Fruit fly (Drosophila melanogaster) whole organism, embryonic: ENCODE results near the gene RpL7.

Experiments used
- CG17186 ChIP-seq: fragments of 200-800 bp; sonication (Bioruptor generic); optimal IDR thresholded peaks from 3 replicates; lab custom pipeline; 2017; ENCODE audit warnings: missing biosample characterization, missing genetic modification reagents, missing genetic modification characterization
- CG8290 ChIP-seq, 3 experiments: fragments of 200-800 bp; sonication (Bioruptor generic); optimal IDR thresholded peaks; 2 replicates each; lab custom pipeline; 2016 to 2019; ENCODE audit warnings: missing biosample characterization in 3 of 3, missing genetic modification characterization in 3 of 3, mild to moderate bottlenecking in 2 of 3, moderate library complexity in 1 of 3
- caup ChIP-seq: fragments of 200-800 bp; sonication (Bioruptor generic); optimal IDR thresholded peaks from 3 replicates; lab custom pipeline; 2017; ENCODE audit warnings: missing biosample characterization, mild to moderate bottlenecking, missing genetic modification characterization, moderate library complexity; ENCODE audit not compliant: severe bottlenecking
- chif ChIP-seq, 2 experiments: fragments of 200-800 bp; sonication (Bioruptor generic); optimal IDR thresholded peaks; 3 replicates each; lab custom pipeline; 2016; ENCODE audit warnings: missing biosample characterization in 2 of 2, missing genetic modification characterization in 2 of 2
- pita ChIP-seq: fragments of 200-800 bp; sonication (Bioruptor generic); optimal IDR thresholded peaks from 2 replicates; lab custom pipeline; 2017; ENCODE audit warnings: missing biosample characterization, mild to moderate bottlenecking, missing genetic modification characterization
- sima ChIP-seq: fragments of 200-800 bp; sonication (Bioruptor generic); optimal IDR thresholded peaks from 2 replicates; lab custom pipeline; 2016; ENCODE audit warnings: missing biosample characterization, missing genetic modification characterization
- sisA ChIP-seq: fragments of 200-800 bp; sonication (Bioruptor generic); IDR thresholded peaks from 2 replicates; pipeline ENCODE4 v1.3.6; 2022; ENCODE audit warnings: missing biosample characterization, missing genetic modification characterization

- TF ChIP-seq CG8290 (GFP tag; optimal IDR thresholded peaks at IDR 0.05; lab: Kevin White, UChicago), result no peak
- no peak for TF ChIP-seq CG8290 (tag; optimal IDR thresholded peaks at IDR 0.05; lab: Kevin White, UChicago)
- no peak for TF ChIP-seq caup
- no peak for TF ChIP-seq chif (GFP tag; optimal IDR thresholded peaks at IDR 0.05; lab: Kevin White, UChicago)
- no peak for TF ChIP-seq pita (GFP tag; lab: Kevin White, UChicago)
- no peak for TF ChIP-seq sima (GFP tag; lab: Kevin White, UChicago)
- no peak for TF ChIP-seq sisA (GFP tag; lab: Robert Waterston, UW)
- TF ChIP-seq CG17186 (GFP tag; lab: Kevin White, UChicago), result no peak
Measured at dm6 chr2L:10191396-10191795, 9.4 kb upstream of the RpL7 start, which contains the start of gene Fum4.
